Fruit fly (Drosophila melanogaster) whole organism, wandering third instar larva: ENCODE results near the gene Pex7.

Source experiments
- Abd-B ChIP-seq: fragments of >200 bp; optimal IDR thresholded peaks from 2 replicates; lab custom pipeline; 2017; ENCODE audit warnings: missing biosample characterization, missing genetic modification characterization
- CG32264 ChIP-seq: fragments of 200-800 bp; sonication (Bioruptor generic); optimal IDR thresholded peaks from 2 replicates; lab custom pipeline; 2016; ENCODE audit warnings: missing biosample characterization, missing genetic modification characterization
- br ChIP-seq: fragments of 200-800 bp; sonication (Bioruptor generic); optimal IDR thresholded peaks from 2 replicates; lab custom pipeline; 2016; ENCODE audit warnings: missing biosample characterization, missing genetic modification characterization
- dl ChIP-seq, 2 experiments: fragments of 175-275, 200-275 bp in 1 of 2; fragments of 200-275 bp in 1 of 2; sonication (Bioruptor generic); optimal IDR thresholded peaks; lab custom pipeline; 2018; ENCODE audit warnings: mild to moderate bottlenecking in 2 of 2, missing biosample characterization in 2 of 2, missing genetic modification characterization in 2 of 2, moderate library complexity in 2 of 2; ENCODE audit not compliant: partially characterized antibody in 2 of 2, insufficient read depth in 1 of 2
- dmrt93B ChIP-seq: fragments of 200-800 bp; sonication (Bioruptor generic); optimal IDR thresholded peaks from 2 replicates; lab custom pipeline; 2018; ENCODE audit warnings: missing biosample characterization, mild to moderate bottlenecking, missing genetic modification characterization
- dsf ChIP-seq: sonication (Bioruptor generic); optimal IDR thresholded peaks from 2 replicates; lab custom pipeline; 2016; ENCODE audit warnings: missing biosample characterization, missing genetic modification characterization, borderline replicate concordance
- h ChIP-seq: fragments of 200-800 bp; sonication (Bioruptor generic); optimal IDR thresholded peaks from 3 replicates; lab custom pipeline; 2016; ENCODE audit warnings: missing biosample characterization, mild to moderate bottlenecking, missing genetic modification characterization
- jim ChIP-seq: fragments of 175-275, 200-325 bp; sonication (Bioruptor generic); optimal IDR thresholded peaks from 2 replicates; lab custom pipeline; 2016; ENCODE audit warnings: missing biosample characterization, mild to moderate bottlenecking, missing genetic modification characterization
- lola ChIP-seq: fragments of >200 bp; optimal IDR thresholded peaks from 2 replicates; lab custom pipeline; 2017; ENCODE audit warnings: missing biosample characterization, missing genetic modification characterization
- pan ChIP-seq: fragments of >200 bp; optimal IDR thresholded peaks from 2 replicates; lab custom pipeline; 2017
- sv ChIP-seq: fragments of 200-800 bp; sonication (Bioruptor generic); optimal IDR thresholded peaks from 3 replicates; lab custom pipeline; 2016; ENCODE audit warnings: missing biosample characterization, missing genetic modification characterization
- usp ChIP-seq: fragments of >200 bp; optimal IDR thresholded peaks from 2 replicates; lab custom pipeline; 2017; ENCODE audit warnings: missing biosample characterization, missing genetic modification characterization
- woc ChIP-seq: sonication (Bioruptor generic); optimal IDR thresholded peaks from 2 replicates; lab custom pipeline; 2016; ENCODE audit warnings: missing biosample characterization, mild to moderate bottlenecking, missing genetic modification characterization

DNA sequence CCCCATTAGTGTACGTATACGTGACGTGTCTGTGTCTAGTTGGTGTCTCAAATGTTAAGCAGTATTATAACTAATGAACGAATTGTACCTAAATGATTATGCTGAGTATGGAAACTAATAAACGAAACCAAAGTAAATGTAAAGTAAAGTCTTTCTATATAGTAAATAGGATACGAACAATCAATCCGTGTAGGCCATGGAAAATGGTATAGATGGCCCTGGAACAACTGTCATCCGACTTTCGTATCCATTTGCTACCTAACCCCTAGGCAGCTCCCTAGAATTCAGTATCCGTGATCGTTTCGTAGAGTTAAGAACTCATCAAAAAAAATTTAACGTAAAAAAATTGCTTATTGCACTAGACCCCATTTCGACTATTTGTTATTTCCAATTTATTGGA, 30.0 kb upstream of the Pex7 start, which contains the start of gene S-Lap1:
- TF ChIP-seq jim: no peak
- no peak for TF ChIP-seq lola
- TF ChIP-seq woc (GFP tag; lab: Kevin White, UChicago): no peak
- TF ChIP-seq dl (GFP tag; optimal IDR thresholded peaks at IDR 0.05; lab: Kevin White, UChicago; ENCODE audit: insufficient read depth in 1 of 2, partially characterized antibody in 2 of 2): no peak
- no peak for TF ChIP-seq usp (GFP tag; lab: Kevin White, UChicago)
- no peak for TF ChIP-seq dsf (GFP tag; lab: Kevin White, UChicago)
- no peak for TF ChIP-seq CG32264
- no peak for TF ChIP-seq dmrt93B (GFP tag; lab: Kevin White, UChicago)
- TF ChIP-seq br (GFP tag; lab: Kevin White, UChicago): no peak
- no peak for TF ChIP-seq h (GFP tag; lab: Kevin White, UChicago)
- no peak for TF ChIP-seq Abd-B (GFP tag; lab: Kevin White, UChicago)
- no peak for TF ChIP-seq pan (lab: Kevin White, UChicago)
- TF ChIP-seq sv (GFP tag; lab: Kevin White, UChicago): no peak
